Worm (Caenorhabditis elegans) whole organism, L4/young adult: Measurements from ENCODE around the gene F11A10.5.

Experiments used
- W03F9.2 ChIP-seq: fragments of 150-350 bp; optimal IDR thresholded peaks from 2 replicates; lab custom pipeline; 2014; ENCODE audit warnings: missing biosample characterization, missing genetic modification characterization
- dao-5 ChIP-seq: sonication (generic microtip); optimal IDR thresholded peaks from 2 replicates; lab custom pipeline; 2016; ENCODE audit warnings: missing genotype, missing genetic modification characterization, moderate library complexity, missing compliant biosample characterization
- him-1 ChIP-seq: sonication (generic microtip); optimal IDR thresholded peaks from 2 replicates; lab custom pipeline; 2016; ENCODE audit warnings: missing genotype, missing genetic modification reagents, missing genetic modification characterization, missing compliant biosample characterization

The F11A10.5 gene

ce11 chrIV:12078112-12078812 is 15.7 kb upstream of the F11A10.5 start, which contains the start of gene tmed-1:
tmed-1 (minus strand) TSS chrIV:12078162.
- peak; percentile 49 for TF ChIP-seq W03F9.2 (tag; lab: Kevin White, UChicago)
- TF ChIP-seq dao-5 (tag; lab: Kevin White, UChicago) = no peak
- no peak for TF ChIP-seq him-1 (tag; lab: Kevin White, UChicago)

DNA sequence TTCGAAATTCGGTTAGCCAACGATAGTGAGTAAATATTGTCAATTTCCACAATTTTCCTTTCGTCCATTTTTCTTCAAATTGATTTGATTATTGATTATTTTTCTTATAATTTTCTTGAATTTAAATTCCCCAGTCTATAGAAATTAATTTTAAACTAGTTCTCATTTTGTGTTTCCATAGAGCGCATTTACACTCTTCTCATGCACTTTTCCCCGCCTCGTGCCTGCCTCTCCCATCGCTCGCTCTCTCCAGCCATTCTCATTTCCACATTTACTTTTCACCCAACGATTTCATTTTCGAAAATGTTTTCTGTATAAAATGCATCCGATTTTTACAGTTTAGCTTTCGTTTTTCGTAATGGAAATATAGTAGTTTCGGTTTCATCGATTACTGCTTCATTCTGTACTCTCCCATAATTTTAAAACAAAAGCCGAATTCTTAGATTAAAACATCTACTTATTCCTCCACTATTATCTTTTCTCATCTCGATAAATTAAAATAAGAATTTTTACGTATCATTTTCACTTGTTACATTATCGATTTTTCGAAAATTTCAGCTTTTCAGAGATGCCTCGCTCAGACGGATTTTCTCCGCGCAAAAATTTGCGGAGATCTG is 14.9 kb upstream of the F11A10.5 start, which contains the start of gene lex-1:
Gene lex-1 (plus strand): TSS at position 567 of the 617 bp plus-strand sequence.
- TF ChIP-seq W03F9.2 (tag; lab: Kevin White, UChicago) = peak; percentile 8
- no peak for TF ChIP-seq him-1 (tag; lab: Kevin White, UChicago)

ce11 chrIV:12080807-12081206 is 13.1 kb upstream of the F11A10.5 start:
- no peak for TF ChIP-seq him-1 (tag; lab: Kevin White, UChicago)
- no peak for TF ChIP-seq W03F9.2 (tag; lab: Kevin White, UChicago)
- no peak for TF ChIP-seq dao-5 (tag; lab: Kevin White, UChicago)

DNA sequence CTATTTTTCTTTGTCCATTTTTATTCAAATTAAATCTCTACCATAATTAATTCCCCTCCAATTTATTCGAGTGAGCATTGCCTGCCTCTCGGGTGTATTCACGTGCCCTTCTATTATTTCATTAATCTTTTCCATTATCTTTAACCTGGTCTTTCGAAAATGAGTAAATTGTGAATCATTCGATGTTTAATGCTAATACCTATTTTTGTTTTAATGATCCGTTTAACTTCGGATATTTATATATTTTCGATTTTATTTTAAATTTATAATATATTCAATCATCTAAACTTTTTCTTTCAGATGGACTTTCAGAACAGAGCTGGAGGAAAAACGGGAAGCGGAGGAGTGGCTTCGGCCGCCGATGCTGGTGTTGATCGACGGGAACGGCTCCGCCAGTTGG is 9.7 kb upstream of the F11A10.5 start, which contains the start of gene repo-1:
Gene repo-1 (plus strand): TSS at position 301 of the 400 bp plus-strand sequence.
- TF ChIP-seq W03F9.2 (tag; lab: Kevin White, UChicago) = no peak
- TF ChIP-seq him-1 (tag; lab: Kevin White, UChicago) = no peak
- no peak for TF ChIP-seq dao-5 (tag; lab: Kevin White, UChicago)

DNA sequence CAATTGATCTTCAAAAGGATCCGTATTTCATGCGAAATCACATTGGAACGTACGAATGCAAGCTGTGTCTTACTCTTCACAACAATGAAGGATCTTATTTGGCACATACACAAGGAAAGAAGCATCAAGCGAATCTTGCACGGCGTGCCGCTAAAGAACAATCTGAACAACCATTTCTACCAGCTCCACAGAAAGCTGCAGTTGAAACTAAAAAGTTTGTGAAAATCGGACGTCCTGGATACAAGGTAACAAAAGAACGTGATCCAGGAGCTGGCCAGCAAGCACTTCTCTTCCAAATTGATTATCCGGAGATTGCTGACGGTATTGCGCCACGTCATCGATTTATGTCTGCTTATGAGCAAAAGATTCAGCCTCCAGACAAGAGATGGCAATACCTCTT is 9.3 kb upstream of the F11A10.5 start:
- TF ChIP-seq him-1 (tag; lab: Kevin White, UChicago) = no peak
- no peak for TF ChIP-seq dao-5 (tag; lab: Kevin White, UChicago)
- no peak for TF ChIP-seq W03F9.2 (tag; lab: Kevin White, UChicago)

ce11 chrIV:12085120-12085519 is 8.8 kb upstream of the F11A10.5 start, which contains the start of gene rbm-34:
rbm-34 (plus strand) TSS chrIV:12085420.
- TF ChIP-seq dao-5 (tag; lab: Kevin White, UChicago) (no peak), him-1 (tag; lab: Kevin White, UChicago) (no peak), W03F9.2 (tag; lab: Kevin White, UChicago) (no peak)

DNA sequence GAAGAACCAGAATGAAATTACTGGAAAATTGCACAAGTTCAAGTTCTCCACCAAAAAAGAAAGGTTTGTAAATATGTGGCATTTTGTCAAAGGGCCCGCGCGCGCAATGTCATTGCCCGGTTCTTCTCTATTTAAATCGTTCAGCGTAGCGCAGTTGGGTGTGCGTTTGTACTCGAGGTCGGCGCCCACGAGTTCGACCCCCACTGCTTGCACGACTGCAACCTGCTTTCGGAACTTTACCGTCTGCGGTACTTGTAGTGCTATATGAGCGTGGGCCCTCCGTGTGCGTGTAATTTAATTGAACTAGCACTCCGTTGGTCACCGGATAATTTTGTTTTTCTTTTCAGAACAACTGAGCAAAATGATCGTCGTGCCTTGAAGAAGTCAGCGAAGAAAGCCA is 7.4 kb upstream of the F11A10.5 start:
- TF ChIP-seq W03F9.2 (tag; lab: Kevin White, UChicago) (peak; percentile 12), dao-5 (tag; lab: Kevin White, UChicago) (peak; percentile 70), him-1 (tag; lab: Kevin White, UChicago) (peak; percentile 36)

- TF ChIP-seq him-1 (tag; lab: Kevin White, UChicago) = no peak
- no peak for TF ChIP-seq W03F9.2 (tag; lab: Kevin White, UChicago)
- no peak for TF ChIP-seq dao-5 (tag; lab: Kevin White, UChicago)
These were observed 5.0 kb upstream of the F11A10.5 start for ce11 chrIV:12088898-12089297.

- no peak for TF ChIP-seq him-1 (tag; lab: Kevin White, UChicago)
- no peak for TF ChIP-seq dao-5 (tag; lab: Kevin White, UChicago)
- no peak for TF ChIP-seq W03F9.2 (tag; lab: Kevin White, UChicago)
These were observed 4.4 kb upstream of the F11A10.5 start, which contains the start of gene F11A10.6 for ce11 chrIV:12089551-12089950. F11A10.6 (minus strand) TSS chrIV:12089651.

ce11 chrIV:12092113-12092512 is 1.8 kb upstream of the F11A10.5 start, which contains the start of gene mig-32:
mig-32 (minus strand) TSS chrIV:12092213.
- no peak for TF ChIP-seq W03F9.2 (tag; lab: Kevin White, UChicago)
- no peak for TF ChIP-seq him-1 (tag; lab: Kevin White, UChicago)
- TF ChIP-seq dao-5 (tag; lab: Kevin White, UChicago) = no peak

DNA sequence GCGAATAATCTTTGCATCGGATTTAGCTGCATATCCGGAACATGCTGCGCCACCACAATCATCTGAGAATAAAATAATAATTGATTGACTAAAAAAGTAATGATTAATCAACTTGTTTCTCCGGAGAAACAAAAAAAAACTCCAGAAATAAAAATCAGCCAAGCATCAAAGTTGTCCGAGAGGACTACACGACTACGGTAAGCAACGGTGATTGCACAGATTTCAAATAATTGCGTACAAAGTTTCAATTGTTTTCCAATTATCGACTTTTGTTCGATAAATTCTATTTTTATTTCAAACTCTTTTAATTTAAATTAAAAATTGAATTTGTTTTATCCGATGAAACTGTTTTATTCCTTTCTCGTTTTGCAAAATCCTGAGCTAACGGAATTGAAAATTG is 535 bp upstream of the F11A10.5 start, which contains the start of gene cpsf-4:
Gene cpsf-4 (minus strand): TSS at position 62 of the 400 bp plus-strand sequence.
- TF ChIP-seq W03F9.2 (tag; lab: Kevin White, UChicago) (no peak), him-1 (tag; lab: Kevin White, UChicago) (no peak), dao-5 (tag; lab: Kevin White, UChicago) (no peak)

DNA sequence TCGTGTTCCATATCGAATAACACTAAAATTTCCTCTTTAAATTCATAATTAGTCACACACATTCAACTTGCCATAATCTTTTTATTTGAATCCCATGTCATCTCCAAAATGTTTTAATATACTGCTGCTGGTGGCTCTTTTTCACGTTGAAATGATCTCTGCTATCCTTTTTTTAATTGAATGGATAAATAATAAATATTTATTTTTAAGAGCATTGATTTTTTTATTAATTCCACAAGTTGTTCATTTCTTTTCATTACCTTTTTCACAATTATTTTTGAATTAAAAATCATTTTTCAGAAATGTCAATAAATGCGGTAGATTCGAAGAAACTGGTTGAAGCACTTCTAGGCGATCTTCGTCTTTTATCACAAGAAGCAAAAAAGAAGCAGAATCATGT is 2.6 kb downstream of the F11A10.5 start, which contains the start of gene mon-2:
Gene mon-2 (plus strand): TSS at position 301 of the 400 bp plus-strand sequence.
- no peak for TF ChIP-seq W03F9.2 (tag; lab: Kevin White, UChicago)
- TF ChIP-seq dao-5 (tag; lab: Kevin White, UChicago) = no peak
- no peak for TF ChIP-seq him-1 (tag; lab: Kevin White, UChicago)

DNA sequence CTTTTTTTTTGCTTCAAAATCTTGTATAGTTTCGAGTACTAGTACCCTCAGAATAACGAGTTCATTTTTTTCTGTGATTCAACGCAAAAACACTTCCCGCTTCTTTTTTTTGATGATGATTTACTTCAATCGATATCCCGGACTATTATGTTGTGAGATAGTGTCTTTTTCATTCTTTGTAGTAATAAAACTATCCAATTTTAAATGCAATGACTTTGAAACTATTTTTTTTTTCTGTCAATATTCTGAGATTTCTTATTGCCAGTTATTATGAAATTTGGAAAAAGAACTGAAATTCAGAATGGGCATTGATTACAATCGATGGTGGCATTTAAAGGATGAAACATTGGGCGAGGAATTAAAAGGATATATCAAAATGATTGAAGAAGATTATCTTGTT is 11.6 kb downstream of the F11A10.5 start, which contains the start of gene M18.3:
Gene M18.3 (plus strand): TSS at position 301 of the 400 bp plus-strand sequence.
- no peak for TF ChIP-seq W03F9.2 (tag; lab: Kevin White, UChicago)
- no peak for TF ChIP-seq him-1 (tag; lab: Kevin White, UChicago)
- no peak for TF ChIP-seq dao-5 (tag; lab: Kevin White, UChicago)
